Worm (Caenorhabditis elegans) whole organism, L2 larva: ENCODE measurements around the gene Y49F6C.2.

Source experiments
- C34F6.9 ChIP-seq: fragments of 150-350 bp; optimal IDR thresholded peaks from 2 replicates; lab custom pipeline; 2014; ENCODE audit warnings: missing biosample characterization, missing genetic modification characterization
- F13H6.1 ChIP-seq: sonication (generic microtip); optimal IDR thresholded peaks from 2 replicates; lab custom pipeline; 2016; ENCODE audit warnings: missing genetic modification characterization, missing compliant biosample characterization
- ZK546.5 ChIP-seq: sonication (generic microtip); optimal IDR thresholded peaks from 2 replicates; lab custom pipeline; 2017; ENCODE audit warnings: missing biosample characterization, missing genetic modification characterization
- alr-1 ChIP-seq: fragments of 150-350 bp; optimal IDR thresholded peaks from 2 replicates; lab custom pipeline; 2014; ENCODE audit warnings: missing biosample characterization, missing genetic modification characterization
- aly-2 ChIP-seq: fragments of 150-350 bp; optimal IDR thresholded peaks from 2 replicates; lab custom pipeline; 2014; ENCODE audit warnings: missing biosample characterization, missing genetic modification characterization
- ama-1 ChIP-seq: fragments of 150-350 bp; optimal IDR thresholded peaks from 2 replicates; lab custom pipeline; 2018; ENCODE audit warnings: inconsistent platforms
- blmp-1 ChIP-seq: sonication (generic microtip); optimal IDR thresholded peaks from 2 replicates; lab custom pipeline; 2017; ENCODE audit warnings: missing genetic modification characterization, mild to moderate bottlenecking, missing compliant biosample characterization, antibody characterized with exemption, moderate library complexity; ENCODE audit not compliant: insufficient read depth
- ceh-82 ChIP-seq: fragments of 150-350 bp; optimal IDR thresholded peaks from 2 replicates; lab custom pipeline; 2014; ENCODE audit warnings: missing biosample characterization, missing genetic modification characterization
- crh-2 ChIP-seq: sonication (generic microtip); optimal IDR thresholded peaks from 2 replicates; lab custom pipeline; 2017; ENCODE audit warnings: missing biosample characterization, missing genetic modification characterization
- egl-27 ChIP-seq: sonication (generic microtip); optimal IDR thresholded peaks from 3 replicates; lab custom pipeline; 2017; ENCODE audit warnings: missing biosample characterization, missing genetic modification reagents, missing genetic modification characterization
- elt-1 ChIP-seq: fragments of 150-350 bp; optimal IDR thresholded peaks from 2 replicates; lab custom pipeline; 2014; ENCODE audit warnings: missing biosample characterization, missing genetic modification characterization
- elt-3 ChIP-seq: sonication (generic microtip); optimal IDR thresholded peaks from 2 replicates; lab custom pipeline; 2017; ENCODE audit warnings: missing biosample characterization, missing genetic modification characterization
- fos-1 ChIP-seq: fragments of 150-350 bp; optimal IDR thresholded peaks from 2 replicates; lab custom pipeline; 2014; ENCODE audit warnings: missing biosample characterization, missing genetic modification characterization
- lin-11 ChIP-seq: fragments of 150-350 bp; sonication (generic microtip); optimal IDR thresholded peaks from 2 replicates; lab custom pipeline; 2014; ENCODE audit warnings: missing biosample characterization, missing genetic modification characterization, inconsistent platforms, mixed read lengths
- lin-13 ChIP-seq: fragments of 150-350 bp; optimal IDR thresholded peaks from 2 replicates; lab custom pipeline; 2014; ENCODE audit warnings: missing biosample characterization, missing genetic modification reagents, missing genetic modification characterization
- lin-39 ChIP-seq: fragments of 150-350 bp; optimal IDR thresholded peaks from 2 replicates; lab custom pipeline; 2014; ENCODE audit warnings: missing biosample characterization, missing genetic modification reagents, missing genetic modification characterization
- lsy-2 ChIP-seq, 2 experiments: fragments of 150-350 bp in 1 of 2; sonication (generic microtip) in 1 of 2; optimal IDR thresholded peaks; 2 replicates each; lab custom pipeline; 2014 to 2017; ENCODE audit warnings: missing biosample characterization in 2 of 2, missing genetic modification characterization in 2 of 2
- mab-5 ChIP-seq: fragments of 150-350 bp; optimal IDR thresholded peaks from 2 replicates; lab custom pipeline; 2014; ENCODE audit warnings: missing biosample characterization, missing genetic modification characterization
- mbf-1 ChIP-seq: sonication (generic microtip); optimal IDR thresholded peaks from 2 replicates; lab custom pipeline; 2017; ENCODE audit warnings: missing biosample characterization, missing genetic modification characterization
- nhr-10 ChIP-seq: sonication (generic microtip); optimal IDR thresholded peaks from 2 replicates; lab custom pipeline; 2017; ENCODE audit warnings: missing biosample characterization, missing genetic modification characterization
- nhr-129 ChIP-seq: fragments of 150-350 bp; optimal IDR thresholded peaks from 2 replicates; lab custom pipeline; 2014; ENCODE audit warnings: missing biosample characterization, missing genetic modification characterization
- nhr-23 ChIP-seq: fragments of 150-350 bp; optimal IDR thresholded peaks from 2 replicates; lab custom pipeline; 2014; ENCODE audit warnings: missing biosample characterization, missing genetic modification reagents, missing genetic modification characterization
- nhr-237 ChIP-seq: fragments of 150-350 bp; optimal IDR thresholded peaks from 2 replicates; lab custom pipeline; 2014; ENCODE audit warnings: missing biosample characterization, missing genetic modification characterization
- nhr-25 ChIP-seq: fragments of 150-350 bp; sonication (generic microtip); optimal IDR thresholded peaks from 3 replicates; lab custom pipeline; 2014; ENCODE audit warnings: missing biosample characterization, missing genetic modification characterization
- nhr-6 ChIP-seq: fragments of 150-350 bp; optimal IDR thresholded peaks from 2 replicates; lab custom pipeline; 2014; ENCODE audit warnings: missing biosample characterization, missing genetic modification characterization
- nhr-77 ChIP-seq: fragments of 150-350 bp; optimal IDR thresholded peaks from 2 replicates; lab custom pipeline; 2014; ENCODE audit warnings: missing biosample characterization, missing genetic modification characterization
- sem-4 ChIP-seq: fragments of 150-350 bp; optimal IDR thresholded peaks from 2 replicates; lab custom pipeline; 2014; ENCODE audit warnings: missing biosample characterization, missing genetic modification reagents, missing genetic modification characterization
- skn-1 ChIP-seq: sonication (generic microtip); optimal IDR thresholded peaks from 2 replicates; lab custom pipeline; 2017; ENCODE audit warnings: missing biosample characterization, missing genetic modification characterization
- sma-3 ChIP-seq: sonication (generic microtip); optimal IDR thresholded peaks from 2 replicates; lab custom pipeline; 2016; ENCODE audit warnings: missing genetic modification reagents, missing genetic modification characterization, missing compliant biosample characterization
- snpc-4 ChIP-seq: fragments of 150-350 bp; optimal IDR thresholded peaks from 2 replicates; lab custom pipeline; 2014; ENCODE audit warnings: missing biosample characterization, missing genetic modification characterization
- unc-39 ChIP-seq: fragments of 150-350 bp; optimal IDR thresholded peaks from 2 replicates; lab custom pipeline; 2014; ENCODE audit warnings: missing biosample characterization, missing genetic modification characterization
- unc-55 ChIP-seq: fragments of 150-350 bp; sonication (generic microtip); optimal IDR thresholded peaks from 3 replicates; lab custom pipeline; 2014; ENCODE audit warnings: missing biosample characterization, missing genetic modification reagents, missing genetic modification characterization
- zag-1 ChIP-seq: fragments of 150-350 bp; optimal IDR thresholded peaks from 2 replicates; lab custom pipeline; 2014; ENCODE audit warnings: missing biosample characterization, missing genetic modification characterization
- ztf-1 ChIP-seq: fragments of 200-800 bp; sonication (Bioruptor generic); conservative IDR thresholded peaks from 2 replicates; pipeline ENCODE4 v1.3.6; 2022; ENCODE audit warnings: missing genetic modification characterization, missing compliant biosample characterization
- ztf-11 ChIP-seq: sonication (generic microtip); optimal IDR thresholded peaks from 2 replicates; lab custom pipeline; 2017; ENCODE audit warnings: missing biosample characterization, missing genetic modification characterization

Gene Y49F6C.2

ce11 chrII:3368097-3368496 is 10.3 kb upstream of the Y49F6C.2 start, which contains the start of gene Y49F6C.7:
TSS of gene Y49F6C.7 (minus strand) at chrII:3368197.
- TF ChIP-seq zag-1 (tag; lab: Kevin White, UChicago) (no peak), ama-1 (lab: Kevin White, UChicago) (no peak), nhr-237 (no peak), unc-39 (tag; lab: Kevin White, UChicago) (no peak), F13H6.1 (no peak), aly-2 (no peak), sma-3 (GFP tag; lab: Kevin White, UChicago) (no peak), mbf-1 (tag; lab: Kevin White, UChicago) (no peak), sem-4 (tag; lab: Kevin White, UChicago) (no peak), nhr-129 (tag; lab: Kevin White, UChicago) (no peak), elt-3 (tag; lab: Kevin White, UChicago) (no peak), ztf-11 (tag; lab: Kevin White, UChicago) (no peak), elt-1 (tag; lab: Kevin White, UChicago) (no peak), lsy-2 (tag; optimal IDR thresholded peaks at IDR 0.05; lab: Kevin White, UChicago) (no peak), lin-39 (no peak), blmp-1 (tag; lab: Kevin White, UChicago) (no peak)
- TF ChIP-seq, all 48 proteins: peak for 0

DNA sequence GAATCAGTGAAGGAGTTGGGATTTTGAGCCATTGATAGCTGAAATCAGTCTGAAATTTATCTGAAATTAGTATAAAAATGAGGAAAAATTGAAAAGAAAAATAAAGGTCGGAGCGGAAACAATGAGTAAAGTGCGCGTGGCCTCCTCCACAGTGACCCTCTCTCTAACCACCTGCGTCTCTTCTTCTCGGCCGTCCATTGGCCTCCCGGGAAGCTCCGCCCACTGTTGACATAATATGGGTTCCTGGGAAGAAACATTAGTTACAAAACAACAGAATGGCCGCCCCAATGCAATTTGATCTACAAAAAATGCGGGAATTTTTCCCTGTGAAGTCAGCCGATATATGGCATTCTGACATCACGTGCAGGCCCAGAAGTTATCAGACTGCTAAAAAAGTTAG is 8.3 kb upstream of the Y49F6C.2 start, which contains the start of gene Y49F6C.8:
Gene Y49F6C.8 (minus strand): TSS at position 51 of the 400 bp plus-strand sequence.
- peak in 1 of 2 experiments; percentile 41 for TF ChIP-seq lsy-2 (tag; optimal IDR thresholded peaks at IDR 0.05; lab: Kevin White, UChicago)
- TF ChIP-seq ztf-1 (GFP tag; lab: Robert Waterston, UW): no peak

DNA sequence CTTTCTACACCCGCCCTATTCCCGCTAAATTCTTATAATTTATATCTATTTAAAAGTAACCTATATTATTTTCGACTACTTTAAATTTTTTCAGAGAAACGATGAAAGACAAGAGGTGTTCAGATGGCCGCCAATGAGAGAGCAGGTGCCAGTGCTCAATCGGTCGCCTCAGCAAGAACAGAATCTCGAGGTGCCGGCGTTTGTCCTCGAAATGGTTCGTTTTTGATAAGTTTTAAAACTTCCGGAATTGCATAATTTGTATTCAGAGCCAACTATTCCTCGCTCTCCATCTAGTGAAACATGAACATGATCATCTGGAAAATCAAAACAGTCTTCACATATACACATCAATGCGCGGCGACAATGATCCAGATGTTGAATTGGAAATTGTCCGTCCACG is 7.4 kb upstream of the Y49F6C.2 start, which contains the start of gene bath-23:
Gene bath-23 (plus strand): TSS at position 301 of the 400 bp plus-strand sequence.
- no peak for TF ChIP-seq lin-13 (GFP tag; lab: Kevin White, UChicago)
- no peak for TF ChIP-seq aly-2
- TF ChIP-seq ceh-82 (tag; lab: Kevin White, UChicago): no peak
- TF ChIP-seq skn-1 (tag; lab: Kevin White, UChicago): no peak
- TF ChIP-seq egl-27 (tag; lab: Kevin White, UChicago): no peak
- TF ChIP-seq elt-1 (tag; lab: Kevin White, UChicago): no peak
- no peak for TF ChIP-seq nhr-23
- no peak for TF ChIP-seq nhr-129 (tag; lab: Kevin White, UChicago)
- TF ChIP-seq ZK546.5 (tag; lab: Kevin White, UChicago): no peak
- TF ChIP-seq crh-2: no peak
- TF ChIP-seq nhr-25 (tag; lab: Kevin White, UChicago): no peak
- TF ChIP-seq lin-11: no peak
- TF ChIP-seq nhr-6 (tag; lab: Kevin White, UChicago): no peak
- TF ChIP-seq, all 48 proteins: peak for 0

DNA sequence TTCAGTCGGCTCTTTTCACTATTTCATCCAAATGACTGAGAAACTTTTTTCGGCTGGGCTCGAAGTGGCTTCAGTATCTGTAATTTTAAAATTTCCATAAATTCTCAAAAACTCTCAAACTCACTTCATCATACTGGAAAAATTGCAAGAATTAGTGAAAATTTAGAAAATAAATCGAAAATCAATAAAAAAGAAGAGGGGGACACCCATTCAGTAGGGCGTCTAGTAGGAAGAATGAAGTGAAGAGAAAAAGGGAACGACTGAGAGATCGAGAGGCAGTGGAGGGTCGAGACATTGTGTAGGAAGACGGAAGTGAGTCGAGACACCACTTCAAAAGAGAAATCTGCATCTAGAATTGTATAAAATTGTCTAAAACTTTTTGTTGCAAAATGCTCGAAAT is 4.5 kb upstream of the Y49F6C.2 start:
- TF ChIP-seq C34F6.9 (tag; lab: Kevin White, UChicago) (peak; percentile 2), unc-55 (GFP tag; lab: Kevin White, UChicago) (peak; percentile 57), ceh-82 (tag; lab: Kevin White, UChicago) (no peak), ztf-1 (GFP tag; lab: Robert Waterston, UW) (no peak), lin-11 (no peak)

- TF ChIP-seq nhr-10 (tag; lab: Kevin White, UChicago): no peak
- no peak for TF ChIP-seq nhr-25 (tag; lab: Kevin White, UChicago)
- TF ChIP-seq fos-1 (tag; lab: Kevin White, UChicago): no peak
- TF ChIP-seq, all 48 proteins: peak for 0
These were observed 3.6 kb upstream of the Y49F6C.2 start, which contains the start of gene bath-10 for ce11 chrII:3374779-3375178. TSS of gene bath-10 (plus strand) at chrII:3375079.

- TF ChIP-seq alr-1 (tag; lab: Kevin White, UChicago) (no peak), mbf-1 (tag; lab: Kevin White, UChicago) (no peak), nhr-77 (tag; lab: Kevin White, UChicago) (no peak), snpc-4 (tag; lab: Kevin White, UChicago) (no peak), nhr-6 (tag; lab: Kevin White, UChicago) (no peak), sem-4 (tag; lab: Kevin White, UChicago) (no peak), mab-5 (tag; lab: Kevin White, UChicago) (no peak), F13H6.1 (no peak), elt-1 (tag; lab: Kevin White, UChicago) (no peak), ztf-11 (tag; lab: Kevin White, UChicago) (no peak), nhr-129 (tag; lab: Kevin White, UChicago) (no peak), blmp-1 (tag; lab: Kevin White, UChicago) (no peak)
- TF ChIP-seq, all 48 proteins: peak for 0
These were observed 3.1 kb upstream of the Y49F6C.2 start for ce11 chrII:3375302-3375701.
